Worm (Caenorhabditis elegans): ENCODE measurements around the gene C18D11.9.

DNA sequence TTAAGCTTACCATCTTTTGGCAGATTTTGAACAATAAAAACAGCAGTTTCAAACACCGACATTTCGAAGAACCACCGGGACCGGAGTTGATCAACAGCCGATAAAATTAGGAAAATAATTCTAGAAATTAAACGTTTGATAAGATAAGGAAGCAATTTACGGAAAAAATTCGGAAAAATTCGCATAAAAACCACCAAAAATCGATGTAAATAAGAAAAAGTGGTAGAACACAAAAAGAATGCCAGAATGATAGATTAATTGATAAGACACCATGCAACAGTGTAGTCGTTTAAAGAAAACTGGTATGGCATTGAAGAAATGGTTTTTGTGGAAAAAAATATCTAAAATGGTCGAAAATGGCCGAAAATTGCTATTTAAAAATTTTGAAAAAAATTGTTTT lies 13.5 kb downstream of the C18D11.9 start, which contains the start of gene maa-1:
- no peak for TF ChIP-seq tbx-2 (tag; optimal IDR thresholded peaks at IDR 0.05)
- TF ChIP-seq pqm-1 (tag; optimal IDR thresholded peaks at IDR 0.05), result no peak
- no peak for TF ChIP-seq snpc-4 (tag; optimal IDR thresholded peaks at IDR 0.05)
- no peak for TF ChIP-seq unc-62 (GFP tag; optimal IDR thresholded peaks at IDR 0.05)
- no peak for TF ChIP-seq aly-2 (tag; optimal IDR thresholded peaks at IDR 0.05)
- TF ChIP-seq ztf-11 (tag; optimal IDR thresholded peaks at IDR 0.05), result no peak
- no peak for TF ChIP-seq nhr-19 (GFP tag; conservative IDR thresholded peaks at IDR 0.05)
- no peak for TF ChIP-seq nhr-90 (tag; optimal IDR thresholded peaks at IDR 0.05; ENCODE audit: poor library complexity)
